Worm (Caenorhabditis elegans) whole organism, young adult: ENCODE data around the gene F54E4.2.

Source experiments
- C17E4.6 ChIP-seq: fragments of 200-800 bp; sonication (Bioruptor generic); IDR thresholded peaks from 2 replicates; pipeline ENCODE4 v1.3.6; 2022; ENCODE audit warnings: missing genetic modification reagents, missing genetic modification characterization, missing compliant biosample characterization
- D2030.7 ChIP-seq: fragments of 200-800 bp; sonication (Bioruptor generic); IDR thresholded peaks from 2 replicates; pipeline ENCODE4 v1.3.6; 2022; ENCODE audit warnings: missing genetic modification reagents, missing genetic modification characterization, missing compliant biosample characterization
- fkh-3 ChIP-seq: sonication (generic microtip); optimal IDR thresholded peaks from 2 replicates; lab custom pipeline; 2016; ENCODE audit warnings: mild to moderate bottlenecking, missing genetic modification characterization, missing compliant biosample characterization
- nfya-1 ChIP-seq: sonication (generic microtip); optimal IDR thresholded peaks from 2 replicates; lab custom pipeline; 2017; ENCODE audit warnings: antibody characterized with exemption, missing compliant biosample characterization, missing genetic modification characterization, borderline replicate concordance; ENCODE audit not compliant: insufficient read depth
- snpc-4 ChIP-seq, 5 experiments: fragments of 150-350 bp in 1 of 5; sonication (generic microtip) in 4 of 5; optimal IDR thresholded peaks; 2 replicates each; lab custom pipeline; 2014 to 2018; ENCODE audit warnings: missing genetic modification characterization in 5 of 5, missing biosample characterization in 3 of 5, antibody characterized with exemption in 2 of 5, mild to moderate bottlenecking in 2 of 5, missing compliant biosample characterization in 2 of 5, missing genotype in 2 of 5, moderate library complexity in 2 of 5, missing genetic modification reagents in 1 of 5
- unc-62 ChIP-seq: fragments of 150-350 bp; optimal IDR thresholded peaks from 2 replicates; lab custom pipeline; 2014; ENCODE audit warnings: missing biosample characterization, missing genetic modification reagents, missing genetic modification characterization

- TF ChIP-seq snpc-4 (GFP tag; optimal IDR thresholded peaks at IDR 0.05; lab: Kevin White, UChicago) (no peak), snpc-4 (tag; optimal IDR thresholded peaks at IDR 0.05; lab: Kevin White, UChicago) (no peak), fkh-3 (no peak), nfya-1 (tag; lab: Kevin White, UChicago) (no peak), C17E4.6 (GFP tag; lab: Robert Waterston, UW) (no peak), D2030.7 (no peak), unc-62 (no peak)
Observed at ce11 chrX:14577579-14578127, 51.1 kb downstream of the F54E4.2 start, which contains the start of gene let-4.
